Worm (Caenorhabditis elegans) whole organism, early embryonic: ENCODE measurements around the gene lgc-4.

Source experiments
- ama-1 ChIP-seq: fragments of 150-350 bp; optimal IDR thresholded peaks from 2 replicates; lab custom pipeline; 2014
- ceh-13 ChIP-seq: fragments of 200-800 bp; sonication (Bioruptor generic); optimal IDR thresholded peaks from 2 replicates; lab custom pipeline; 2018; ENCODE audit warnings: mild to moderate bottlenecking, missing genetic modification characterization, missing compliant biosample characterization
- hnd-1 ChIP-seq: sonication (generic microtip); optimal IDR thresholded peaks from 2 replicates; lab custom pipeline; 2016; ENCODE audit warnings: missing genetic modification characterization, missing compliant biosample characterization
- pes-1 ChIP-seq: fragments of 200-800 bp; sonication (Bioruptor generic); IDR thresholded peaks from 2 replicates; pipeline ENCODE4 v1.3.6; 2022; ENCODE audit warnings: missing genetic modification reagents, missing genetic modification characterization, missing compliant biosample characterization
- scrt-1 ChIP-seq: fragments of 200-800 bp; sonication (Bioruptor generic); IDR thresholded peaks from 2 replicates; pipeline ENCODE4 v1.3.6; 2022; ENCODE audit warnings: missing genetic modification characterization, missing compliant biosample characterization
- tbx-11 ChIP-seq: fragments of 200-800 bp; sonication (Bioruptor generic); IDR thresholded peaks from 2 replicates; pipeline ENCODE4 v1.3.6; 2022; ENCODE audit warnings: missing genetic modification characterization, missing compliant biosample characterization
- tbx-37 ChIP-seq: fragments of 200-800 bp; sonication (Bioruptor generic); conservative IDR thresholded peaks from 2 replicates; pipeline ENCODE4 v1.3.6; 2022; ENCODE audit warnings: missing genetic modification reagents, missing genetic modification characterization, missing compliant biosample characterization
- tra-4 ChIP-seq: sonication (generic microtip); optimal IDR thresholded peaks from 2 replicates; lab custom pipeline; 2017; ENCODE audit warnings: missing genetic modification characterization, missing compliant biosample characterization

ce11 chrX:9213873-9214341 is 28.1 kb downstream of the lgc-4 start, which contains the start of gene C35B8.3:
- TF ChIP-seq ama-1 = no peak
- TF ChIP-seq tra-4 = no peak
- no peak for TF ChIP-seq tbx-11 (GFP tag; lab: Robert Waterston, UW)
- TF ChIP-seq tbx-37 (GFP tag; lab: Robert Waterston, UW) = no peak
- no peak for TF ChIP-seq ceh-13 (GFP tag; lab: Kevin White, UChicago)
- no peak for TF ChIP-seq hnd-1
- no peak for TF ChIP-seq scrt-1 (GFP tag; lab: Robert Waterston, UW)
- TF ChIP-seq pes-1 (GFP tag; lab: Robert Waterston, UW) = no peak
